Fruit fly (Drosophila melanogaster): ENCODE results near the gene Sms.
A peak's percentile ranks its signal among the peaks of the same experiment; 100 is the strongest.

Gene Sms

dm6 chr3L:12289664-12290063, 12.6 kb upstream of the Sms start (continued):
- TF ChIP-seq dm (GFP tag; optimal IDR thresholded peaks at IDR 0.05) (no peak), Fer3 (tag; optimal IDR thresholded peaks at IDR 0.05) (no peak), sens-2 (GFP tag; IDR thresholded peaks at IDR 0.05) (no peak), Ets97D (GFP tag; optimal IDR thresholded peaks at IDR 0.05) (no peak), CG12071 (GFP tag; optimal IDR thresholded peaks at IDR 0.05) (no peak), Sry-β (GFP tag; optimal IDR thresholded peaks at IDR 0.05) (no peak), nerfin-1 (tag; optimal IDR thresholded peaks at IDR 0.05) (peak; percentile 34), psq (GFP tag; optimal IDR thresholded peaks at IDR 0.05) (no peak), ase (GFP tag; IDR thresholded peaks at IDR 0.05) (no peak), ato (GFP tag; IDR thresholded peaks at IDR 0.05; ENCODE audit: partially characterized antibody) (no peak), seq (GFP tag; IDR thresholded peaks at IDR 0.05) (peak; percentile 52; the same call in 1 of the 2 replicates), CG16779 (GFP tag; IDR thresholded peaks at IDR 0.05) (no peak), Aef1 (GFP tag; IDR thresholded peaks at IDR 0.05) (no peak), CG8924 (tag; optimal IDR thresholded peaks at IDR 0.05) (no peak), unpg (GFP tag; optimal IDR thresholded peaks at IDR 0.05) (no peak), CG12659 (GFP tag; optimal IDR thresholded peaks at IDR 0.05) (no peak), insv (GFP tag; optimal IDR thresholded peaks at IDR 0.05) (no peak), crc (GFP tag; optimal IDR thresholded peaks at IDR 0.05) (no peak), Oaz (GFP tag; IDR thresholded peaks at IDR 0.05) (no peak), pros (GFP tag; optimal IDR thresholded peaks at IDR 0.05) (peak; percentile 88), CG2678 (tag; optimal IDR thresholded peaks at IDR 0.05) (no peak), Scr (GFP tag; IDR thresholded peaks at IDR 0.05; ENCODE audit: partially characterized antibody) (no peak), Tbp (GFP tag; optimal IDR thresholded peaks at IDR 0.05) (no peak), CG6175 (GFP tag; IDR thresholded peaks at IDR 0.05) (no peak), dpn (GFP tag; optimal IDR thresholded peaks at IDR 0.05) (no peak), cg (GFP tag; optimal IDR thresholded peaks at IDR 0.05) (no peak), nau (GFP tag; optimal IDR thresholded peaks at IDR 0.05) (no peak), chm (GFP tag; IDR thresholded peaks at IDR 0.05) (no peak), Hey (tag; optimal IDR thresholded peaks at IDR 0.05) (peak; percentile 31), scrt (GFP tag; optimal IDR thresholded peaks at IDR 0.05) (no peak)

DNA sequence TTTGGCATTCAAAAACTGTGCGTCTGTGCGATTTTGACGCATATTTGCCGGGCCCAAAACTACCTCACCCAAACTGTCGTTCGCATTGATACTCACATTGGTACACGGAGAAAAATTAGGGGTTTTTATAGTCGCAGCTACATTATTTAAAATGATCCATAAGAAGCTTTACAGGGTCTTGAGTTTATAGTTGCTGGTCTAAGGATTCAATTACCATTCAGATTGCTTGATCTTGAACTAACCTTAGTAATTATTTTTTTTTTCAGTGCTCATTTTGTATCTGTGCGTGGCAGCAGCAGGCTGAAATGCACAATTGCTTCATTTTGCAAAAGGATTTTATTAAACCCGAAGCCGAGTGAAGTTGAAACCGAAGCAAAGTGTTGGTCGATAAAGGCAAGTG, 10.3 kb upstream of the Sms start:
- peak; percentile 20 for TF ChIP-seq CG2712 (tag; optimal IDR thresholded peaks at IDR 0.05)
- TF ChIP-seq CG6689 (GFP tag; IDR thresholded peaks at IDR 0.05): peak; percentile 35; the same call in 1 of the 2 replicates
- TF ChIP-seq pnt (GFP tag; optimal IDR thresholded peaks at IDR 0.05): no peak
- TF ChIP-seq Mes4 (GFP tag; optimal IDR thresholded peaks at IDR 0.05): no peak
- no peak for TF ChIP-seq Vsx1 (GFP tag; optimal IDR thresholded peaks at IDR 0.05)
- TF ChIP-seq lola (GFP tag; optimal IDR thresholded peaks at IDR 0.05): no peak
- no peak for TF ChIP-seq bowl (GFP tag; IDR thresholded peaks at IDR 0.05)
- TF ChIP-seq slp2 (GFP tag; optimal IDR thresholded peaks at IDR 0.05): no peak
- 0 out of 2 replicates have a peak, but pooled peaks have one; percentile 10 for TF ChIP-seq Rx (GFP tag; IDR thresholded peaks at IDR 0.05)
- TF ChIP-seq CG10979 (tag; optimal IDR thresholded peaks at IDR 0.05): peak; percentile 18
- TF ChIP-seq sug (tag; optimal IDR thresholded peaks at IDR 0.05): no peak
- TF ChIP-seq Dip3 (GFP tag; optimal IDR thresholded peaks at IDR 0.05): no peak
- no peak for TF ChIP-seq YL-1 (GFP tag; optimal IDR thresholded peaks at IDR 0.05)
- no peak for TF ChIP-seq al (GFP tag; IDR thresholded peaks at IDR 0.05)
- no peak for TF ChIP-seq CG42726 (GFP tag; IDR thresholded peaks at IDR 0.05; ENCODE audit: partially characterized antibody)
- TF ChIP-seq sens (GFP tag): peak; percentile 62
- no peak for TF ChIP-seq Meics (GFP tag; optimal IDR thresholded peaks at IDR 0.05)
- peak; percentile 20 for TF ChIP-seq dmrt11E (tag; optimal IDR thresholded peaks at IDR 0.05)
- TF ChIP-seq ab (GFP tag; optimal IDR thresholded peaks at IDR 0.05): no peak
- TF ChIP-seq Chrac-16 (GFP tag; optimal IDR thresholded peaks at IDR 0.05): no peak
- no peak for TF ChIP-seq prd (optimal IDR thresholded peaks at IDR 0.05)
- TF ChIP-seq prd (GFP tag; IDR thresholded peaks at IDR 0.05): peak; percentile 54; the same call in 2 of the 3 replicates
- TF ChIP-seq CG12219 (GFP tag; optimal IDR thresholded peaks at IDR 0.05): no peak

Measured in whole organism, embryonic.